Worm (Caenorhabditis elegans): Measurements from ENCODE around the gene Y49F6B.6.

DNA sequence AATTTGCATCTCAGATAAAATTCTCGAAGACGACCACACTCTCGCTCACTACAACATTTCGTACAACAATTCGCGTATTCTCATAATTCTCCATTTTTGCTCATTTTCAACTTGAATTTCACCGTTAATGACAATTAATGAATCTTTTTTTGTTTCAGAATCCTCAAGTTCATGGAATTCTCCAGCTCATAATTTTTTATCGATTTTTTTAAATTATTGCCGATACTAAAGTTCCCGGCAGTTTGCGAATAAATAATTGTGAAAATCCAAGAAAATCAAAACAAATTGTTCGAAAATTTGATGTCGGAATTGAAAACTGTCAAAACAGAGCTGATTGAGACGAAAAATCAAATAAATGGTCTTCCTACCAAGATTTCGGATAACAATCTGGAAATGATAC, 25.0 kb upstream of the Y49F6B.6 start, which contains the start of gene C16C8.21:
- TF ChIP-seq nhr-11 (tag; optimal IDR thresholded peaks at IDR 0.05) (no peak), ceh-82 (tag; optimal IDR thresholded peaks at IDR 0.05) (no peak), skn-1 (tag; optimal IDR thresholded peaks at IDR 0.05) (no peak), daf-12 (tag; optimal IDR thresholded peaks at IDR 0.05) (no peak), lin-15B (tag; optimal IDR thresholded peaks at IDR 0.05) (no peak), nhr-77 (tag; optimal IDR thresholded peaks at IDR 0.05) (no peak), nhr-76 (tag; optimal IDR thresholded peaks at IDR 0.05) (no peak), mxl-2 (GFP tag; conservative IDR thresholded peaks at IDR 0.05) (no peak), lin-13 (GFP tag; optimal IDR thresholded peaks at IDR 0.05) (no peak), pqm-1 (tag; optimal IDR thresholded peaks at IDR 0.05) (no peak), F37D6.2 (tag; optimal IDR thresholded peaks at IDR 0.05) (no peak), unc-39 (tag; optimal IDR thresholded peaks at IDR 0.05) (no peak)
